Worm (Caenorhabditis elegans) whole organism, late embryonic: ENCODE measurements around the gene F54D5.5.

Experiments
- C38D4.7 ChIP-seq: fragments of 200-800 bp; sonication (Bioruptor generic); optimal IDR thresholded peaks from 2 replicates; lab custom pipeline; 2018; ENCODE audit warnings: mild to moderate bottlenecking, missing genetic modification characterization, moderate library complexity, missing compliant biosample characterization
- K02D7.2 ChIP-seq: sonication (generic microtip); optimal IDR thresholded peaks from 2 replicates; lab custom pipeline; 2017; ENCODE audit warnings: mild to moderate bottlenecking, missing genetic modification characterization, missing compliant biosample characterization
- dve-1 ChIP-seq: sonication (generic microtip); optimal IDR thresholded peaks from 2 replicates; lab custom pipeline; 2017; ENCODE audit warnings: antibody characterized with exemption, mild to moderate bottlenecking, missing genetic modification characterization, missing compliant biosample characterization
- fkh-10 ChIP-seq: fragments of 150-350 bp; optimal IDR thresholded peaks from 2 replicates; lab custom pipeline; 2014; ENCODE audit warnings: missing biosample characterization, missing genetic modification reagents, missing genetic modification characterization

ce11 chrII:11526954-11527353 is 39.9 kb downstream of the F54D5.5 start, which contains the start of gene age-1:
- TF ChIP-seq C38D4.7 (no peak), dve-1 (tag; lab: Kevin White, UChicago) (no peak), fkh-10 (GFP tag; lab: Kevin White, UChicago) (no peak), K02D7.2 (no peak)
